Fruit fly (Drosophila melanogaster): ENCODE data around the gene Apc2.

The Apc2 gene

DNA sequence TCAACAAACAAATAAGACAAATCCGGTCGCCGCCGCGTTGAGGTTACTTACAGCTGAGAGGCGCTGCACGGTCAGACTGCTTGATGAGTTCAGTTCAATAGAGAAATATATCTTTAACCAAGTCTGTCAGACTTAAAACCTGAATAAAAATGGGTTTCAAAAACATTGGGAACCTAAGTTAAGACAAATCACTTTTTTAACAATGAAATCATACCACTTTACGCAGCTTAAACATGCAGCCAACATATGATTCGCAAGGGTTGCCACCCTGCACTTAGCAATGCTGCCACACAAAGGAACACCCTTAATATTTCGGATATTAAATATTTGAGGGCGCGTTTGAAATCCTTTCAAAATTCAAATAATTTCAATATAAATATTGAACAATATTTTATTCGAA, 24.9 kb downstream of the Apc2 start, which contains the start of gene CG5515 (continued):
- peak; percentile 44; the same call in 1 of the 2 replicates for TF ChIP-seq bowl (GFP tag; IDR thresholded peaks at IDR 0.05)
- TF ChIP-seq Awh (GFP tag; IDR thresholded peaks at IDR 0.05): no peak
- peak; percentile 42; the same call in 1 of the 2 replicates for TF ChIP-seq dimm (GFP tag; IDR thresholded peaks at IDR 0.05)
- peak; percentile 32 for TF ChIP-seq BEAF-32 (GFP tag; optimal IDR thresholded peaks at IDR 0.05)
- peak; percentile 36; the same call in 1 of the 2 replicates for TF ChIP-seq CG11696 (GFP tag; IDR thresholded peaks at IDR 0.05)
- TF ChIP-seq ftz-f1 (GFP tag; optimal IDR thresholded peaks at IDR 0.05): no peak
- TF ChIP-seq CG11695 (GFP tag; IDR thresholded peaks at IDR 0.05): peak; percentile 59; the same call in 2 of the 3 replicates
- peak; percentile 38 for TF ChIP-seq gcm2 (GFP tag; optimal IDR thresholded peaks at IDR 0.05)
- TF ChIP-seq Meics (GFP tag; optimal IDR thresholded peaks at IDR 0.05): peak; percentile 58
- peak; percentile 80 for TF ChIP-seq CG14860 (GFP tag; IDR thresholded peaks at IDR 0.05; ENCODE audit: partially characterized antibody)
- peak; percentile 50 for TF ChIP-seq CG12744 (GFP tag; optimal IDR thresholded peaks at IDR 0.05)
- TF ChIP-seq CG12391 (tag; optimal IDR thresholded peaks at IDR 0.05): peak; percentile 85
- no peak for TF ChIP-seq D19A (tag; optimal IDR thresholded peaks at IDR 0.05)
- peak; percentile 86 for TF ChIP-seq Dip3 (GFP tag; optimal IDR thresholded peaks at IDR 0.05)
- TF ChIP-seq Rx (GFP tag; IDR thresholded peaks at IDR 0.05): peak; percentile 70
- peak; percentile 72 for TF ChIP-seq al (GFP tag; IDR thresholded peaks at IDR 0.05)
- peak; percentile 62 for TF ChIP-seq mirr (GFP tag; optimal IDR thresholded peaks at IDR 0.05)
- peak; percentile 99 for TF ChIP-seq wek (GFP tag; optimal IDR thresholded peaks at IDR 0.05)
- no peak for TF ChIP-seq CG1832 (GFP tag; optimal IDR thresholded peaks at IDR 0.05)
- TF ChIP-seq gfzf (GFP tag; optimal IDR thresholded peaks at IDR 0.05): peak; percentile 42
- TF ChIP-seq CG3281 (GFP tag; optimal IDR thresholded peaks at IDR 0.05): peak; percentile 60
- TF ChIP-seq CG13123 (GFP tag; optimal IDR thresholded peaks at IDR 0.05): peak; percentile 56
- peak; percentile 43 for TF ChIP-seq Fer2 (tag; optimal IDR thresholded peaks at IDR 0.05)
- peak; percentile 81; the same call in 2 of the 3 replicates for TF ChIP-seq zfh1 (GFP tag; IDR thresholded peaks at IDR 0.05)
- no peak for TF ChIP-seq CG31388 (GFP tag; optimal IDR thresholded peaks at IDR 0.05)
- no peak for TF ChIP-seq CG10431 (GFP tag; optimal IDR thresholded peaks at IDR 0.05)
- peak; percentile 92 for TF ChIP-seq Optix (GFP tag; IDR thresholded peaks at IDR 0.05)
- TF ChIP-seq row (GFP tag; IDR thresholded peaks at IDR 0.05): peak; percentile 93
- TF ChIP-seq CG12769 (tag; optimal IDR thresholded peaks at IDR 0.05): peak; percentile 75
- peak; percentile 70 for TF ChIP-seq Atf-2 (GFP tag; optimal IDR thresholded peaks at IDR 0.05)
- TF ChIP-seq sens (GFP tag): peak; percentile 96
- TF ChIP-seq CG33213 (GFP tag; optimal IDR thresholded peaks at IDR 0.05): peak; percentile 74
- TF ChIP-seq Opbp (GFP tag; IDR thresholded peaks at IDR 0.05; ENCODE audit: partially characterized antibody): peak; percentile 69
- TF ChIP-seq CG9609 (GFP tag; optimal IDR thresholded peaks at IDR 0.05): peak; percentile 88
- TF ChIP-seq CG12659 (GFP tag; optimal IDR thresholded peaks at IDR 0.05): peak; percentile 81
- TF ChIP-seq vvl (GFP tag; IDR thresholded peaks at IDR 0.05): peak; percentile 87
- peak; percentile 85 for TF ChIP-seq CG4617 (GFP tag; optimal IDR thresholded peaks at IDR 0.05; ENCODE audit: borderline replicate concordance)
- peak; percentile 73 for TF ChIP-seq gro (GFP tag; optimal IDR thresholded peaks at IDR 0.05)
- no peak for TF ChIP-seq grn (GFP tag; optimal IDR thresholded peaks at IDR 0.05)
- no peak for TF ChIP-seq btn (GFP tag; optimal IDR thresholded peaks at IDR 0.05)
- peak; percentile 86 for TF ChIP-seq Atf6 (GFP tag; IDR thresholded peaks at IDR 0.05)
- peak; percentile 75 for TF ChIP-seq B-H2 (GFP tag; optimal IDR thresholded peaks at IDR 0.05)
- TF ChIP-seq gsb-n (tag; optimal IDR thresholded peaks at IDR 0.05): no peak
- TF ChIP-seq pan (optimal IDR thresholded peaks at IDR 0.05): no peak
- TF ChIP-seq pan (GFP tag; optimal IDR thresholded peaks at IDR 0.05 in 1 of 2, IDR thresholded peaks at IDR 0.05 in 1 of 2): peak in 1 of 2 experiments; percentile 82
- TF ChIP-seq pum (GFP tag; optimal IDR thresholded peaks at IDR 0.05): peak; percentile 49
- TF ChIP-seq Kr (GFP tag; optimal IDR thresholded peaks at IDR 0.05): no peak
- TF ChIP-seq CG34376 (GFP tag; optimal IDR thresholded peaks at IDR 0.05): no peak
- peak; percentile 54 for TF ChIP-seq Fer1 (GFP tag; optimal IDR thresholded peaks at IDR 0.05)
- peak; percentile 90 for TF ChIP-seq CG13775 (GFP tag; optimal IDR thresholded peaks at IDR 0.05)
- no peak for TF ChIP-seq CG17568 (GFP tag; optimal IDR thresholded peaks at IDR 0.05)

Data from whole organism, embryonic.